Worm (Caenorhabditis elegans) whole organism, young adult: ENCODE data around the gene col-10.

Experiments
- C17E4.6 ChIP-seq: fragments of 200-800 bp; sonication (Bioruptor generic); IDR thresholded peaks from 2 replicates; pipeline ENCODE4 v1.3.6; 2022; ENCODE audit warnings: missing genetic modification reagents, missing genetic modification characterization, missing compliant biosample characterization
- D2030.7 ChIP-seq: fragments of 200-800 bp; sonication (Bioruptor generic); IDR thresholded peaks from 2 replicates; pipeline ENCODE4 v1.3.6; 2022; ENCODE audit warnings: missing genetic modification reagents, missing genetic modification characterization, missing compliant biosample characterization
- F23B12.7 ChIP-seq: sonication (generic microtip); optimal IDR thresholded peaks from 2 replicates; lab custom pipeline; 2017; ENCODE audit warnings: missing genetic modification characterization, mild to moderate bottlenecking, missing compliant biosample characterization, antibody characterized with exemption, moderate library complexity; ENCODE audit not compliant: insufficient read depth
- F37B4.10 ChIP-seq: fragments of 200-800 bp; sonication (Bioruptor generic); IDR thresholded peaks from 2 replicates; pipeline ENCODE4 v1.3.6; 2022; ENCODE audit warnings: missing genetic modification characterization, missing compliant biosample characterization
- F52B5.7 ChIP-seq: sonication (generic microtip); optimal IDR thresholded peaks from 2 replicates; lab custom pipeline; 2016; ENCODE audit warnings: mild to moderate bottlenecking, missing genetic modification characterization, missing compliant biosample characterization
- T07F8.4 ChIP-seq: sonication (generic microtip); optimal IDR thresholded peaks from 2 replicates; lab custom pipeline; 2016; ENCODE audit warnings: mild to moderate bottlenecking, missing genetic modification characterization, moderate library complexity, missing compliant biosample characterization
- Y56A3A.18 ChIP-seq: fragments of 200-800 bp; sonication (Bioruptor generic); IDR thresholded peaks from 2 replicates; pipeline ENCODE4 v1.3.6; 2022; ENCODE audit warnings: missing genetic modification reagents, missing genetic modification characterization, missing compliant biosample characterization
- Y95B8A.8 ChIP-seq: fragments of 200-800 bp; sonication (Bioruptor generic); IDR thresholded peaks from 2 replicates; pipeline ENCODE4 v1.3.6; 2022; ENCODE audit warnings: missing genetic modification reagents, missing genetic modification characterization, missing compliant biosample characterization
- aptf-2 ChIP-seq: fragments of 200-800 bp; sonication (Bioruptor generic); conservative IDR thresholded peaks from 2 replicates; pipeline ENCODE4 v1.3.6; 2022; ENCODE audit warnings: missing genetic modification reagents, missing genetic modification characterization, missing compliant biosample characterization
- atf-7 ChIP-seq: sonication (generic microtip); optimal IDR thresholded peaks from 2 replicates; lab custom pipeline; 2017; ENCODE audit warnings: mild to moderate bottlenecking, missing genetic modification characterization, missing compliant biosample characterization
- athp-1 ChIP-seq: sonication (generic microtip); optimal IDR thresholded peaks from 2 replicates; lab custom pipeline; 2017; ENCODE audit warnings: mild to moderate bottlenecking, missing genetic modification characterization, missing compliant biosample characterization
- ccch-3 ChIP-seq: fragments of 200-800 bp; sonication (Bioruptor generic); optimal IDR thresholded peaks from 2 replicates; lab custom pipeline; 2018; ENCODE audit warnings: mild to moderate bottlenecking, missing genetic modification characterization, missing compliant biosample characterization
- ceh-40 ChIP-seq: fragments of 200-800 bp; sonication (Bioruptor generic); IDR thresholded peaks from 2 replicates; pipeline ENCODE4 v1.3.6; 2022; ENCODE audit warnings: missing genetic modification characterization, missing compliant biosample characterization
- ceh-79 ChIP-seq: sonication (generic microtip); optimal IDR thresholded peaks from 2 replicates; lab custom pipeline; 2017; ENCODE audit warnings: mild to moderate bottlenecking, missing genetic modification characterization, missing compliant biosample characterization
- dox-1 ChIP-seq: fragments of 200-800 bp; sonication (Bioruptor generic); IDR thresholded peaks from 2 replicates; pipeline ENCODE4 v1.3.6; 2022; ENCODE audit warnings: missing genetic modification reagents, missing genetic modification characterization, missing compliant biosample characterization
- dpl-1 ChIP-seq: fragments of 150-350 bp; optimal IDR thresholded peaks from 2 replicates; lab custom pipeline; 2014; ENCODE audit warnings: missing biosample characterization, missing genetic modification reagents, missing genetic modification characterization
- hlh-12 ChIP-seq: sonication (generic microtip); optimal IDR thresholded peaks from 2 replicates; lab custom pipeline; 2016; ENCODE audit warnings: missing genetic modification characterization, missing compliant biosample characterization
- hlh-26 ChIP-seq: fragments of 200-800 bp; sonication (Bioruptor generic); conservative IDR thresholded peaks from 2 replicates; pipeline ENCODE4 v1.3.6; 2022; ENCODE audit warnings: missing genetic modification reagents, missing genetic modification characterization, missing compliant biosample characterization
- hsf-1 ChIP-seq: fragments of 200-800 bp; sonication (Bioruptor generic); IDR thresholded peaks from 2 replicates; pipeline ENCODE4 v1.3.6; 2022; ENCODE audit warnings: missing genetic modification reagents, missing genetic modification characterization, missing compliant biosample characterization
- lin-26 ChIP-seq: fragments of 200-800 bp; sonication (Bioruptor generic); IDR thresholded peaks from 2 replicates; pipeline ENCODE4 v1.3.6; 2022; ENCODE audit warnings: missing genetic modification reagents, missing genetic modification characterization, missing compliant biosample characterization
- lin-40 ChIP-seq: sonication (generic microtip); optimal IDR thresholded peaks from 2 replicates; lab custom pipeline; 2016; ENCODE audit warnings: missing genetic modification characterization, mild to moderate bottlenecking, missing compliant biosample characterization, missing genotype, missing genetic modification reagents
- lsy-27 ChIP-seq: sonication (generic microtip); optimal IDR thresholded peaks from 2 replicates; lab custom pipeline; 2017; ENCODE audit warnings: missing genetic modification characterization, mild to moderate bottlenecking, missing compliant biosample characterization, antibody characterized with exemption, missing genotype, borderline replicate concordance; ENCODE audit not compliant: insufficient read depth
- madf-6 ChIP-seq: fragments of 200-800 bp; sonication (Bioruptor generic); IDR thresholded peaks from 2 replicates; pipeline ENCODE4 v1.3.6; 2022; ENCODE audit warnings: missing genetic modification reagents, missing genetic modification characterization, missing compliant biosample characterization
- mcd-1 ChIP-seq: fragments of 200-800 bp; sonication (Bioruptor generic); IDR thresholded peaks from 2 replicates; pipeline ENCODE4 v1.3.6; 2022; ENCODE audit warnings: missing genetic modification reagents, missing genetic modification characterization, missing compliant biosample characterization
- mel-28 ChIP-seq: sonication (generic microtip); optimal IDR thresholded peaks from 2 replicates; lab custom pipeline; 2016; ENCODE audit warnings: borderline replicate concordance, mild to moderate bottlenecking, missing genetic modification characterization, missing compliant biosample characterization
- mes-4 ChIP-seq: sonication (generic microtip); optimal IDR thresholded peaks from 2 replicates; lab custom pipeline; 2016; ENCODE audit warnings: missing genotype, missing genetic modification characterization, missing compliant biosample characterization
- nfya-2 ChIP-seq: fragments of 200-800 bp; sonication (Bioruptor generic); IDR thresholded peaks from 2 replicates; pipeline ENCODE4 v1.3.6; 2022; ENCODE audit warnings: missing genetic modification reagents, missing genetic modification characterization, missing compliant biosample characterization
- nhr-120 ChIP-seq: fragments of 200-800 bp; sonication (Bioruptor generic); IDR thresholded peaks from 2 replicates; pipeline ENCODE4 v1.3.6; 2022; ENCODE audit warnings: missing genetic modification characterization, missing compliant biosample characterization
- nhr-27 ChIP-seq: fragments of 200-800 bp; sonication (Bioruptor generic); optimal IDR thresholded peaks from 2 replicates; lab custom pipeline; 2018; ENCODE audit warnings: mild to moderate bottlenecking, missing genetic modification characterization, moderate library complexity, missing compliant biosample characterization
- nhr-90 ChIP-seq: sonication (generic microtip); optimal IDR thresholded peaks from 2 replicates; lab custom pipeline; 2016; ENCODE audit warnings: missing genotype, mild to moderate bottlenecking, missing genetic modification characterization, missing compliant biosample characterization
- rcor-1 ChIP-seq: fragments of 200-800 bp; sonication (Bioruptor generic); IDR thresholded peaks from 2 replicates; pipeline ENCODE4 v1.3.6; 2022; ENCODE audit warnings: missing genetic modification reagents, missing genetic modification characterization, missing compliant biosample characterization
- snpc-1.1 ChIP-seq: sonication (generic microtip); optimal IDR thresholded peaks from 2 replicates; lab custom pipeline; 2017; ENCODE audit warnings: missing genetic modification characterization, mild to moderate bottlenecking, missing compliant biosample characterization, antibody characterized with exemption, moderate library complexity, missing genotype, missing genetic modification reagents; ENCODE audit not compliant: insufficient read depth
- snpc-3.4 ChIP-seq: sonication (generic microtip); optimal IDR thresholded peaks from 2 replicates; lab custom pipeline; 2017; ENCODE audit warnings: missing genetic modification characterization, mild to moderate bottlenecking, missing compliant biosample characterization, antibody characterized with exemption, moderate library complexity, missing genotype, missing genetic modification reagents
- snpc-4 ChIP-seq, 5 experiments: fragments of 150-350 bp in 1 of 5; sonication (generic microtip) in 4 of 5; optimal IDR thresholded peaks; 2 replicates each; lab custom pipeline; 2014 to 2018; ENCODE audit warnings: missing genetic modification characterization in 5 of 5, missing biosample characterization in 3 of 5, antibody characterized with exemption in 2 of 5, mild to moderate bottlenecking in 2 of 5, missing compliant biosample characterization in 2 of 5, missing genotype in 2 of 5, moderate library complexity in 2 of 5, missing genetic modification reagents in 1 of 5
- tbx-9 ChIP-seq: sonication (generic microtip); optimal IDR thresholded peaks from 2 replicates; lab custom pipeline; 2016; ENCODE audit warnings: borderline replicate concordance, missing genetic modification characterization, inconsistent platforms, missing compliant biosample characterization
- tlf-1 ChIP-seq: fragments of 200-800 bp; sonication (Bioruptor generic); optimal IDR thresholded peaks from 2 replicates; lab custom pipeline; 2018; ENCODE audit warnings: mild to moderate bottlenecking, missing genetic modification characterization, missing compliant biosample characterization
- unc-62 ChIP-seq: fragments of 150-350 bp; optimal IDR thresholded peaks from 2 replicates; lab custom pipeline; 2014; ENCODE audit warnings: missing biosample characterization, missing genetic modification reagents, missing genetic modification characterization
- zfh-2 ChIP-seq: fragments of 200-800 bp; sonication (Bioruptor generic); conservative IDR thresholded peaks from 2 replicates; pipeline ENCODE4 v1.3.6; 2022; ENCODE audit warnings: missing genetic modification reagents, missing genetic modification characterization, missing compliant biosample characterization
- ztf-22 ChIP-seq: fragments of 200-800 bp; sonication (Bioruptor generic); optimal IDR thresholded peaks from 2 replicates; lab custom pipeline; 2018; ENCODE audit warnings: mild to moderate bottlenecking, missing genetic modification characterization, moderate library complexity, missing compliant biosample characterization
- ztf-25 ChIP-seq: fragments of 200-800 bp; sonication (Bioruptor generic); IDR thresholded peaks from 2 replicates; pipeline ENCODE4 v1.3.6; 2022; ENCODE audit warnings: missing genetic modification reagents, missing genetic modification characterization, missing compliant biosample characterization

col-10 gene

DNA sequence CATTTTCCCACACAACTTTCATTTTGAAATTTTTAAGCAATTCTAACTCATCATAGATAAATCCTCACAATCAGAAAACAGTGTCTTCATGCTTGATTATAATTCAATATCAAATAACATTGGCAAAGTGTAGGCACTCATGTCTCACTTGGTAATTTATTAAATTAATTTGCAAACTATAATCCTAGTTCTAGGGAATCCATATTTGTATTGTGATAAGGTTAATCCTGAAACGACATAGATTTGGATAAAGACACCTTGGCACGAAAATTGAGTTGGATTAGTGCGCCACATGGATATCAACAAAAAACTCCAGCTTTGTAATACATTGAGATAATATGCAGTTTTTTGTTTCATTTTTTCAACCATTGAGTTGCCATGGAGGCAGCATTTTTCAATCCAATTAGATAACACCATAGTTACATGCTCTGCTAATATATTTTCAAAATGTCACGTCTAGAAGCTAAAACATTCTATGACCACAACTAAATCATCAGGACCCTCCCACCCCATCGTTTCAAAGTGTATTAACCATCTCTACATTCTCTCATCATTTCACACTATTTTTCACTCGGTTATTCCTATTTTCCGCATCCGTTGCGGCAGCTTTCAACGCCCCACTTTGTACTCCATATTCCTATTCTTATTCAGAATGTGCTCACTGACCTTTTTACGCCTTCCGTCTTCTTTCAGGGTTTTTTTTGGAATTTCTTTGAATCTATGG lies 18.8 kb upstream of the col-10 start:
- no peak for TF ChIP-seq D2030.7 (GFP tag; lab: Robert Waterston, UW)
- no peak for TF ChIP-seq unc-62 (GFP tag; lab: Kevin White, UChicago)
- no peak for TF ChIP-seq F37B4.10 (GFP tag; lab: Robert Waterston, UW)
- TF ChIP-seq hlh-26 = no peak
- TF ChIP-seq ztf-22 (GFP tag; lab: Kevin White, UChicago) = no peak
- no peak for TF ChIP-seq C17E4.6 (GFP tag; lab: Robert Waterston, UW)
- TF ChIP-seq lin-26 (GFP tag; lab: Robert Waterston, UW) = no peak
- no peak for TF ChIP-seq ceh-40 (GFP tag; lab: Robert Waterston, UW)
- TF ChIP-seq lin-40 (tag; lab: Kevin White, UChicago) = no peak
- no peak for TF ChIP-seq snpc-3.4 (tag; lab: Kevin White, UChicago)
- no peak for TF ChIP-seq zfh-2 (GFP tag; lab: Robert Waterston, UW)
- TF ChIP-seq hlh-12 (tag; lab: Kevin White, UChicago) = no peak
- TF ChIP-seq tlf-1 (GFP tag; lab: Kevin White, UChicago) = no peak
- no peak for TF ChIP-seq aptf-2 (GFP tag; lab: Robert Waterston, UW)
- TF ChIP-seq snpc-1.1 (tag; lab: Kevin White, UChicago) = no peak
- TF ChIP-seq F23B12.7 (tag; lab: Kevin White, UChicago) = no peak
- TF ChIP-seq ceh-79 (tag; lab: Kevin White, UChicago) = no peak

DNA sequence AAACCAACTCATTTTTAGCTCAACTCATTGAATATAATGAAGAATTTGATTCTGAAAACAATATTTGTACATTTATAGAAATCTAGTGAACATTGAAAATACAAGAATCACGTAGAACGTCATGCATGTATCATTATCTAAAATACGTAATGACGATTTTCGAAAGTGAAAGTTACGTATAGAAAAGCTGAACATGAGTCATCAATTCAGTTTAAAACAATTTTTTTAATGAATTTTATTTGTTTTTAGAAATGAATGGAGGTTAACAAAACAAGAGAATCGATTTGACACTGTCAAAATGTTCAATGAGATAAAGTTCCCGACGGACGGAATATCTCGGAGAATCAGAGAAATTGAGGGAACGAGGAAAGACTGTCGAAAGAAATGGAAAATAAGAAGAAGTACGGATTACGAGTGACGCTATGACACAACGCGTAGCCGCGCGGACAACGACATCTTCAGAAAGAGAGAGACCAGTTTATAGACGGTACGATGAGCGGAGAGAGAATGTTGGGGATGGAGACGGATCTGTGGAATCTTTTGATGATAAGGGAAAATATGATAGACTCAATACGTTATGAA lies 16.7 kb upstream of the col-10 start, which contains the start of gene ptr-1:
ptr-1 (minus strand) TSS at position 51 of the 582 bp plus-strand sequence.
- TF ChIP-seq tlf-1 (GFP tag; lab: Kevin White, UChicago) (no peak), F37B4.10 (GFP tag; lab: Robert Waterston, UW) (0 out of 2 replicates have a peak, but pooled peaks have one; percentile 44), atf-7 (tag; lab: Kevin White, UChicago) (no peak)

DNA sequence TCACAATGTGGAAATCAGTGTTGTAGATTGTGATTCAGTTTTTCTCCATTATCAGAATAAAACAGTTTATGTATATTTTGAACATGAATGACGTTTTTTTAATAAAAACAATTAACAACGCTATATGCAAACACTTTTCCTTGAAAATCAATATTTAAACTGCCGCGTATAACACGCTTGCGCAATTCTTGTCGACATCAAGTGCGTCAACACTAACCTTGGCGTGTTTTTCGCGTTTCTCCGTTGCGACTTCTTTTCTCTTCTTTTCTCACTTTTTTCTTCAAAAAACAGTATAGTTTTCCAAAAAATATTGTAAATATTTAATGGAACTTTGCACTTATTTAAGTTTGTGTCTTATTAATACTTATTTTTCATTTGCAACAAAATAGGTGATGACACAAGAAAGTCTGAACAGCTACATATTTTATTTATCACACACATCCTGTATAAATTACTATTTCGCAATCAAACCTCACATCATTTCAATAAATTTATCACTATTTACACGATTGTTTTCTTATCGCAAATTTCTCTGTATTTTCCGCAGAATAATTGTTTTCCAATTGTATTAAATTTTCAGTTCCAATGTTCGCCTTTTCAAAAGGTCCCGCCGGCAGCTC lies 10.2 kb upstream of the col-10 start, which contains the start of gene spas-1:
spas-1 (plus strand) TSS at position 572 of the 620 bp plus-strand sequence.
- no peak for TF ChIP-seq mel-28
- TF ChIP-seq nhr-27 (tag; lab: Kevin White, UChicago) = no peak
- no peak for TF ChIP-seq zfh-2 (GFP tag; lab: Robert Waterston, UW)
- no peak for TF ChIP-seq nfya-2 (GFP tag; lab: Robert Waterston, UW)
- TF ChIP-seq mes-4 (tag; lab: Kevin White, UChicago) = no peak
- TF ChIP-seq hsf-1 (GFP tag; lab: Robert Waterston, UW) = no peak
- no peak for TF ChIP-seq Y95B8A.8 (GFP tag; lab: Robert Waterston, UW)
- TF ChIP-seq hlh-26 = no peak
- TF ChIP-seq nhr-90 = no peak
- peak; percentile 85 for TF ChIP-seq rcor-1 (GFP tag; lab: Robert Waterston, UW)
- peak; percentile 72 for TF ChIP-seq madf-6 (GFP tag; lab: Robert Waterston, UW)
- no peak for TF ChIP-seq T07F8.4 (tag; lab: Kevin White, UChicago)
- no peak for TF ChIP-seq tbx-9 (tag; lab: Kevin White, UChicago)
- no peak for TF ChIP-seq F52B5.7 (tag; lab: Kevin White, UChicago)
- peak; percentile 68 for TF ChIP-seq tlf-1 (GFP tag; lab: Kevin White, UChicago)
- no peak for TF ChIP-seq ccch-3 (GFP tag; lab: Kevin White, UChicago)
- TF ChIP-seq nhr-120 = no peak
- no peak for TF ChIP-seq snpc-4 (GFP tag; optimal IDR thresholded peaks at IDR 0.05; lab: Kevin White, UChicago)
- TF ChIP-seq snpc-4 (tag; optimal IDR thresholded peaks at IDR 0.05; lab: Kevin White, UChicago) = peak in 1 of 4 experiments; percentile 76
- peak; percentile 88 for TF ChIP-seq F23B12.7 (tag; lab: Kevin White, UChicago)
- TF ChIP-seq dpl-1 (GFP tag; lab: Kevin White, UChicago) = peak; percentile 91
- peak; percentile 85 for TF ChIP-seq dox-1
- peak; percentile 84 for TF ChIP-seq mcd-1
- no peak for TF ChIP-seq lsy-27 (tag; lab: Kevin White, UChicago)
- TF ChIP-seq athp-1 (tag; lab: Kevin White, UChicago) = no peak
- no peak for TF ChIP-seq ztf-25 (GFP tag; lab: Robert Waterston, UW)
- peak; percentile 49; the same call in 1 of the 2 replicates for TF ChIP-seq Y56A3A.18 (GFP tag; lab: Robert Waterston, UW)
